Fruit fly (Drosophila melanogaster): ENCODE data around the gene Art6.

The Art6 gene

dm6 chr3R:13983272-13984032, 37.8 kb upstream of the Art6 start (continued):
- peak; percentile 81 for TF ChIP-seq Nf-YB (GFP tag; optimal IDR thresholded peaks at IDR 0.05)
- peak; percentile 92 for TF ChIP-seq CG13624 (GFP tag; optimal IDR thresholded peaks at IDR 0.05)
- peak; percentile 86 for TF ChIP-seq al (GFP tag; IDR thresholded peaks at IDR 0.05)
- peak; percentile 87 for TF ChIP-seq Dbx (GFP tag; IDR thresholded peaks at IDR 0.05)
- TF ChIP-seq Neu2 (GFP tag; optimal IDR thresholded peaks at IDR 0.05; ENCODE audit: borderline replicate concordance): peak; percentile 42
- peak; percentile 94 for TF ChIP-seq CG7556 (GFP tag; optimal IDR thresholded peaks at IDR 0.05)
- TF ChIP-seq Dfd (GFP tag; optimal IDR thresholded peaks at IDR 0.05): no peak
- peak; percentile 80 for TF ChIP-seq Hmx (GFP tag; optimal IDR thresholded peaks at IDR 0.05)
- TF ChIP-seq tll (GFP tag; optimal IDR thresholded peaks at IDR 0.05): peak; percentile 2 to 18
- peak; percentile 89 for TF ChIP-seq CG17385 (GFP tag; optimal IDR thresholded peaks at IDR 0.05)
- TF ChIP-seq oc (tag; optimal IDR thresholded peaks at IDR 0.05): peak; percentile 86
- peak; percentile 76 for TF ChIP-seq Spps (tag; optimal IDR thresholded peaks at IDR 0.05)
- TF ChIP-seq ftz-f1 (GFP tag; optimal IDR thresholded peaks at IDR 0.05): peak; percentile 57
- peak in 1 of 3 experiments; percentile 80 for TF ChIP-seq Stat92E (GFP tag; optimal IDR thresholded peaks at IDR 0.05)
- TF ChIP-seq CG16863 (GFP tag; optimal IDR thresholded peaks at IDR 0.05): peak; percentile 95
- peak; percentile 89 for TF ChIP-seq vfl (GFP tag; optimal IDR thresholded peaks at IDR 0.05)
- peak; percentile 100 for TF ChIP-seq D19B (GFP tag; optimal IDR thresholded peaks at IDR 0.05)
- peak; percentile 70 for TF ChIP-seq wek (GFP tag; optimal IDR thresholded peaks at IDR 0.05)
- peak; percentile 88 for TF ChIP-seq CG32532 (GFP tag; IDR thresholded peaks at IDR 0.05)
- peak; percentile 89 for TF ChIP-seq E2f1 (GFP tag; IDR thresholded peaks at IDR 0.05)
- peak; percentile 92 for TF ChIP-seq fu2 (GFP tag; optimal IDR thresholded peaks at IDR 0.05)
- TF ChIP-seq grau (tag; optimal IDR thresholded peaks at IDR 0.05): peak; percentile 93
- peak; percentile 79 for TF ChIP-seq CG4707 (GFP tag; optimal IDR thresholded peaks at IDR 0.05)
- TF ChIP-seq CG2116 (GFP tag; optimal IDR thresholded peaks at IDR 0.05): peak; percentile 64
- TF ChIP-seq CG30431 (GFP tag; optimal IDR thresholded peaks at IDR 0.05): peak; percentile 89
- TF ChIP-seq Bdp1 (GFP tag; optimal IDR thresholded peaks at IDR 0.05): peak; percentile 80
- TF ChIP-seq chinmo (GFP tag; IDR thresholded peaks at IDR 0.05; ENCODE audit: partially characterized antibody): peak; percentile 92
- peak; percentile 81; the same call in 1 of the 2 replicates for TF ChIP-seq CG32772 (GFP tag; IDR thresholded peaks at IDR 0.05)
- TF ChIP-seq CG5245 (GFP tag; optimal IDR thresholded peaks at IDR 0.05): peak; percentile 85
- peak; percentile 84 for TF ChIP-seq CG2875 (GFP tag; optimal IDR thresholded peaks at IDR 0.05)
- peak; percentile 89 for TF ChIP-seq Sox100B (GFP tag; optimal IDR thresholded peaks at IDR 0.05)
- TF ChIP-seq CG11504 (tag; optimal IDR thresholded peaks at IDR 0.05): peak; percentile 92
- TF ChIP-seq CG10565 (GFP tag; optimal IDR thresholded peaks at IDR 0.05): peak; percentile 64
- peak; percentile 95 for TF ChIP-seq twi (tag; optimal IDR thresholded peaks at IDR 0.05)
- TF ChIP-seq CG10209 (GFP tag; optimal IDR thresholded peaks at IDR 0.05): peak; percentile 95
- peak; percentile 92 for TF ChIP-seq HmgZ (tag; optimal IDR thresholded peaks at IDR 0.05)
- peak; percentile 93 for TF ChIP-seq HLH54F (GFP tag; optimal IDR thresholded peaks at IDR 0.05)
- TF ChIP-seq eve (GFP tag; optimal IDR thresholded peaks at IDR 0.05): peak in 1 of 2 experiments; percentile 98
- TF ChIP-seq hth (optimal IDR thresholded peaks at IDR 0.05): no peak
- peak; percentile 89 for TF ChIP-seq CG11398 (GFP tag; optimal IDR thresholded peaks at IDR 0.05)
- TF ChIP-seq CG14014 (GFP tag; IDR thresholded peaks at IDR 0.05): peak; percentile 86
- TF ChIP-seq fd102C (GFP tag; optimal IDR thresholded peaks at IDR 0.05): peak; percentile 41
- TF ChIP-seq bbx (GFP tag; IDR thresholded peaks at IDR 0.05; ENCODE audit: partially characterized antibody): peak; percentile 73
- TF ChIP-seq CG11093 (GFP tag; IDR thresholded peaks at IDR 0.05): peak; percentile 79; the same call in 2 of the 3 replicates
- TF ChIP-seq MBD-R2 (GFP tag; IDR thresholded peaks at IDR 0.05): peak; percentile 54
- TF ChIP-seq ro (GFP tag; IDR thresholded peaks at IDR 0.05): peak; percentile 40; the same call in 1 of the 2 replicates
- TF ChIP-seq pan (optimal IDR thresholded peaks at IDR 0.05): peak in 1 of 2 experiments; percentile 83
- TF ChIP-seq pan (GFP tag; optimal IDR thresholded peaks at IDR 0.05 in 1 of 2, IDR thresholded peaks at IDR 0.05 in 1 of 2): peak; percentile 79 to 91
- TF ChIP-seq CG17912 (GFP tag; optimal IDR thresholded peaks at IDR 0.05): peak; percentile 62
